Worm (Caenorhabditis elegans): Measurements from ENCODE around the gene F48F7.3.

DNA sequence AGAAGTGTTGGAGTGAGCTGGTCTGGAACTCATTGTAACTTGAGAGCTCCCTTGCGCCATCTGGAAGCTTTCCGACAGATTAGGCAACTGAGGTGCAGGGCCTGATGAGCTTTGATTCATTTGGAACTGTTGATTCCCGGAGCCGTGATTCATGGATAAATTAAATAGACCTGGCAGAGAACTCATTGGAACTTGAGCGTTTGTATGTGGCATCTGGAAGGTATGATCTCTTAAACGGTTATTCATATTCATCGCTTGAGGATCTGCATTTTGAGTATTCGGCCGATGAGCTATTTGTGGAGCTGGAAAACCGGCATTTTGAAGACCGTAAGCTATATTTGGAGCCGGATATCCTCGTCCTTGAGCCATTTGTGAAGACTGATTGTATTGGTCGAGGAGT lies 34.8 kb upstream of the F48F7.3 start:
- TF ChIP-seq unc-62 (GFP tag; optimal IDR thresholded peaks at IDR 0.05) (no peak), pha-4 (tag; optimal IDR thresholded peaks at IDR 0.05) (no peak), nhr-28 (tag; optimal IDR thresholded peaks at IDR 0.05) (no peak), mep-1 (tag; optimal IDR thresholded peaks at IDR 0.05) (no peak), nhr-12 (tag; optimal IDR thresholded peaks at IDR 0.05) (no peak), tbx-8 (GFP tag; optimal IDR thresholded peaks at IDR 0.05) (no peak), ztf-11 (tag; optimal IDR thresholded peaks at IDR 0.05) (no peak), flh-1 (GFP tag; optimal IDR thresholded peaks at IDR 0.05) (no peak), ceh-83 (GFP tag; optimal IDR thresholded peaks at IDR 0.05) (no peak), blmp-1 (tag; optimal IDR thresholded peaks at IDR 0.05) (no peak), sptf-1 (tag; optimal IDR thresholded peaks at IDR 0.05) (no peak)
